Worm (Caenorhabditis elegans): ENCODE data around the gene T26C5.5.

T26C5.5 gene

DNA sequence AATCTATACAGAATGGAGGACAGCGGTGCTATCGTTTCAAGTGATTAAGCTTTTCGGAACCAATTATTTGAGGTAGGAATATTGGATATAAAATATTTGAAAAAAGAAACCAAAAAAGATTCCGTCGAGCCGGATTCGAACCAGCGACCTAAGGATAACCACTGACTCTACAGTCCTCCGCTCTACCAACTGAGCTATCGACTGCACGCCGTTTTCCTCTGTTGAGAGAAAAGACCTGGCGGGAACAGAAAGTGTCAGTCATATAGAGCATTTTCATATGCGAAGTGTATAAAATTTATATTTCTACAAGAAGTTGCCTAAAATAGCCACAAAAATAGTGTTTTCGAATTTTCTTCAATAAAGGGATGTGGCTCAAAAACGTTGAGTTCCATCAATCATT, 34.9 kb downstream of the T26C5.5 start:
- TF ChIP-seq nhr-77 (tag; optimal IDR thresholded peaks at IDR 0.05) (no peak), swsn-7 (tag; optimal IDR thresholded peaks at IDR 0.05) (peak; percentile 14), mef-2 (tag; optimal IDR thresholded peaks at IDR 0.05) (no peak), lin-35 (GFP tag; optimal IDR thresholded peaks at IDR 0.05) (peak in 1 of 2 experiments; percentile 28), ceh-82 (tag; optimal IDR thresholded peaks at IDR 0.05) (no peak), vab-15 (tag; optimal IDR thresholded peaks at IDR 0.05) (no peak), mep-1 (tag; optimal IDR thresholded peaks at IDR 0.05) (no peak), nhr-28 (tag; optimal IDR thresholded peaks at IDR 0.05) (no peak), elt-2 (tag; optimal IDR thresholded peaks at IDR 0.05) (peak; percentile 53), sup-37 (GFP tag; optimal IDR thresholded peaks at IDR 0.05) (no peak), snu-23 (GFP tag; optimal IDR thresholded peaks at IDR 0.05) (peak; percentile 42), unc-62 (GFP tag; optimal IDR thresholded peaks at IDR 0.05) (no peak), isw-1 (GFP tag; IDR thresholded peaks at IDR 0.05) (no peak), ceh-90 (tag; optimal IDR thresholded peaks at IDR 0.05) (no peak), snpc-4 (tag; optimal IDR thresholded peaks at IDR 0.05) (peak; percentile 92), efl-1 (optimal IDR thresholded peaks at IDR 0.05) (peak in 1 of 2 experiments; percentile 32), efl-1 (GFP tag; optimal IDR thresholded peaks at IDR 0.05 in 1 of 2) (no peak), mab-9 (GFP tag; IDR thresholded peaks at IDR 0.05) (no peak), nhr-20 (tag; optimal IDR thresholded peaks at IDR 0.05) (peak; percentile 43), hpl-2 (GFP tag; optimal IDR thresholded peaks at IDR 0.05) (no peak), grh-1 (GFP tag; IDR thresholded peaks at IDR 0.05) (no peak), jun-1 (tag; optimal IDR thresholded peaks at IDR 0.05) (no peak), nhr-90 (tag; optimal IDR thresholded peaks at IDR 0.05; ENCODE audit: poor library complexity) (peak; percentile 42), fkh-10 (GFP tag; optimal IDR thresholded peaks at IDR 0.05) (no peak), rnt-1 (tag; optimal IDR thresholded peaks at IDR 0.05) (peak; percentile 20), dsc-1 (tag; optimal IDR thresholded peaks at IDR 0.05) (no peak), nhr-85 (tag) (peak; percentile 58)

DNA sequence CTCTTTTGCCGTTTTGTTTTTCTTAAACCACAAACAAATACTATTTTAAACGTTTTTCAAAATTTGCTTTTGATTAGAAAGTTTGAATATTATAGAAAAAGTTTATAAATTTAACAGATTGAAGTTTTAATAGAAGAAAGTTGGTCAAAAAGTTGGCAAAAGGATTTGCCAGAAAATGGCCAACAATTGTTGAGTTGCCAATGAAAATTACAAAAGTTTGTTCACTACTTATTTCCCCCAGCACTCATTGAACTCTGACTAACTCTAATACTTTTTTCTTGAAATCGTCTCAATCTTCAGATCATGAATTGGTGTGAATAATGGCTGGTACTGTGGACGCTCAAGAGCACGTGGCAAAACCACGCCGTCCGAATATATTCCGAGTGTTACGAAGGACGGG, 36.5 kb downstream of the T26C5.5 start, which contains the start of gene ZK1067.4:
TSS of gene ZK1067.4 (plus strand) at position 301 of the 400 bp plus-strand sequence.
- TF ChIP-seq hpl-2 (GFP tag; optimal IDR thresholded peaks at IDR 0.05): no peak
- TF ChIP-seq unc-130 (tag; optimal IDR thresholded peaks at IDR 0.05): no peak
- no peak for TF ChIP-seq nhr-19 (GFP tag; conservative IDR thresholded peaks at IDR 0.05)
- no peak for TF ChIP-seq C34B4.2 (tag; optimal IDR thresholded peaks at IDR 0.05)
- no peak for TF ChIP-seq dpl-1 (GFP tag; optimal IDR thresholded peaks at IDR 0.05)
- no peak for TF ChIP-seq nhr-47 (tag; optimal IDR thresholded peaks at IDR 0.05)
- TF ChIP-seq Y116A8C.19 (tag; optimal IDR thresholded peaks at IDR 0.05; ENCODE audit: borderline replicate concordance): no peak
- TF ChIP-seq ceh-88 (GFP tag; IDR thresholded peaks at IDR 0.05): no peak

DNA sequence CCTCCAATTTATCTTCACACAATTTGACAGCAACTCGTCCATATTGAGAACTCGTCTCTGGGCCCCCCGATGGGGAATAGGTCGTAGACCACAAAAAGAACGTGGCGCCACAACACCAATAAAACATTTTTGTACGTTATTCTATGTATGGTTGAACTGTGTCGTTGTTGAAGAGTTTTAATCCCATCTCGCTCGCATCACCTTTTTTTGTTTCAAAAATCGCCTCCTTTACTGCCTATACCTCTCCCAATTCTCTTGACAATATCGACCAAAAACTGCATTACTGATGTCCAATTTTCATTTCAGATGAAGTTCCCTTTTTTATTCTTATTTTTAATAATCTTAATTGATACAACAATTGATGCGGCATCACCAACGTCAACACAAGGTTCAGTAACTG, 49.3 kb downstream of the T26C5.5 start, which contains the start of gene let-23:
TSS of gene let-23 (plus strand) at position 301 of the 400 bp plus-strand sequence.
- TF ChIP-seq fos-1 (tag; optimal IDR thresholded peaks at IDR 0.05): no peak
- TF ChIP-seq efl-1 (optimal IDR thresholded peaks at IDR 0.05): no peak
- peak in 1 of 2 experiments; percentile 32 for TF ChIP-seq efl-1 (GFP tag; optimal IDR thresholded peaks at IDR 0.05 in 1 of 2)

DNA sequence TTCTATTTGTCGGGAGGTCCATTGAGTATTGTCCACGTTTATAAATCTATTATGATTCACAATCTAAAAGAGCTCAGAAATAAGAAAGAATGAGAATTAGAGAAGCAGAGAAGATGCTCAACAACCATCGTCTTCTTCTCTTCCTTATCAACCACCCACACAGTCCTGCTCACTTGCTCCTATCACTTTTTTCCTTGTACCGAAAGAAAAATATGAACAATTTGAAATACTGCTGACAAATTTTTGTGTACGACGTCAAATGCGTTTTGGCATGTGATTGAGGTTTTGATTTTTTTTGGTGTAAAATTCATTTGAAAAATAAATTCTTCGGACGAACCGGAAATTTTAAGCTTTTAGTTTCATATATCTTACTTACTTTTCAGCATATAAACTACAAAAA, 50.2 kb downstream of the T26C5.5 start:
- no peak for TF ChIP-seq ceh-88 (GFP tag; IDR thresholded peaks at IDR 0.05)
- no peak for TF ChIP-seq zip-4 (GFP tag; optimal IDR thresholded peaks at IDR 0.05)
- no peak for TF ChIP-seq isw-1 (GFP tag; IDR thresholded peaks at IDR 0.05)
- peak; percentile 49 for TF ChIP-seq elt-2 (tag; optimal IDR thresholded peaks at IDR 0.05)
- TF ChIP-seq hlh-4 (tag; optimal IDR thresholded peaks at IDR 0.05): no peak
- TF ChIP-seq grh-1 (GFP tag; IDR thresholded peaks at IDR 0.05): no peak
- TF ChIP-seq lin-15B (tag; optimal IDR thresholded peaks at IDR 0.05): no peak
- no peak for TF ChIP-seq ceh-82 (tag; optimal IDR thresholded peaks at IDR 0.05)
- no peak for TF ChIP-seq tbx-2 (tag; optimal IDR thresholded peaks at IDR 0.05)
- peak in 1 of 2 experiments; percentile 8 for TF ChIP-seq lin-35 (GFP tag; optimal IDR thresholded peaks at IDR 0.05)
- TF ChIP-seq rnt-1 (tag; optimal IDR thresholded peaks at IDR 0.05): no peak
- no peak for TF ChIP-seq lin-13 (GFP tag; optimal IDR thresholded peaks at IDR 0.05)
- no peak for TF ChIP-seq irx-1 (tag; optimal IDR thresholded peaks at IDR 0.05)
- TF ChIP-seq ceh-63 (GFP tag; optimal IDR thresholded peaks at IDR 0.05): no peak

Measured in whole organism, L1 larva.